Worm (Caenorhabditis elegans) whole organism, early embryonic: ENCODE results near the gene nhr-117.

ENCODE experiments used
- B0310.2 ChIP-seq: sonication (generic microtip); optimal IDR thresholded peaks from 2 replicates; lab custom pipeline; 2016; ENCODE audit warnings: mild to moderate bottlenecking, missing genetic modification characterization, missing compliant biosample characterization
- F13C5.2 ChIP-seq: sonication (generic microtip); optimal IDR thresholded peaks from 2 replicates; lab custom pipeline; 2017; ENCODE audit warnings: mild to moderate bottlenecking, missing genetic modification characterization, inconsistent platforms, missing compliant biosample characterization
- aly-1 ChIP-seq: sonication (generic microtip); optimal IDR thresholded peaks from 2 replicates; lab custom pipeline; 2016; ENCODE audit warnings: missing genetic modification characterization, missing compliant biosample characterization
- ama-1 ChIP-seq: fragments of 150-350 bp; optimal IDR thresholded peaks from 2 replicates; lab custom pipeline; 2014
- ceh-13 ChIP-seq: fragments of 200-800 bp; sonication (Bioruptor generic); optimal IDR thresholded peaks from 2 replicates; lab custom pipeline; 2018; ENCODE audit warnings: mild to moderate bottlenecking, missing genetic modification characterization, missing compliant biosample characterization
- ceh-36 ChIP-seq: sonication (generic microtip); optimal IDR thresholded peaks from 2 replicates; lab custom pipeline; 2016; ENCODE audit warnings: missing genetic modification characterization, inconsistent platforms, missing compliant biosample characterization
- ets-7 ChIP-seq: sonication (generic microtip); optimal IDR thresholded peaks from 2 replicates; lab custom pipeline; 2016; ENCODE audit warnings: missing genotype, missing genetic modification characterization, missing compliant biosample characterization
- flt-1 ChIP-seq: fragments of 200-800 bp; sonication (Bioruptor generic); IDR thresholded peaks from 2 replicates; pipeline ENCODE4 v1.3.6; 2022; ENCODE audit warnings: missing genetic modification characterization, missing compliant biosample characterization
- hmbx-1 ChIP-seq: sonication (generic microtip); optimal IDR thresholded peaks from 2 replicates; lab custom pipeline; 2016; ENCODE audit warnings: mild to moderate bottlenecking, missing genetic modification characterization, missing compliant biosample characterization
- hmg-4 ChIP-seq: fragments of 200-800 bp; sonication (Bioruptor generic); optimal IDR thresholded peaks from 2 replicates; lab custom pipeline; 2018; ENCODE audit warnings: mild to moderate bottlenecking, missing genetic modification characterization, missing compliant biosample characterization
- hnd-1 ChIP-seq: sonication (generic microtip); optimal IDR thresholded peaks from 2 replicates; lab custom pipeline; 2016; ENCODE audit warnings: missing genetic modification characterization, missing compliant biosample characterization
- pes-1 ChIP-seq: fragments of 200-800 bp; sonication (Bioruptor generic); IDR thresholded peaks from 2 replicates; pipeline ENCODE4 v1.3.6; 2022; ENCODE audit warnings: missing genetic modification reagents, missing genetic modification characterization, missing compliant biosample characterization
- scrt-1 ChIP-seq: fragments of 200-800 bp; sonication (Bioruptor generic); IDR thresholded peaks from 2 replicates; pipeline ENCODE4 v1.3.6; 2022; ENCODE audit warnings: missing genetic modification characterization, missing compliant biosample characterization
- sea-1 ChIP-seq: fragments of 200-800 bp; sonication (Bioruptor generic); conservative IDR thresholded peaks from 2 replicates; pipeline ENCODE4 v1.3.6; 2022; ENCODE audit warnings: missing genetic modification characterization, missing compliant biosample characterization
- tbx-11 ChIP-seq: fragments of 200-800 bp; sonication (Bioruptor generic); IDR thresholded peaks from 2 replicates; pipeline ENCODE4 v1.3.6; 2022; ENCODE audit warnings: missing genetic modification characterization, missing compliant biosample characterization
- tbx-37 ChIP-seq: fragments of 200-800 bp; sonication (Bioruptor generic); conservative IDR thresholded peaks from 2 replicates; pipeline ENCODE4 v1.3.6; 2022; ENCODE audit warnings: missing genetic modification reagents, missing genetic modification characterization, missing compliant biosample characterization
- tra-4 ChIP-seq: sonication (generic microtip); optimal IDR thresholded peaks from 2 replicates; lab custom pipeline; 2017; ENCODE audit warnings: missing genetic modification characterization, missing compliant biosample characterization

Gene nhr-117

DNA sequence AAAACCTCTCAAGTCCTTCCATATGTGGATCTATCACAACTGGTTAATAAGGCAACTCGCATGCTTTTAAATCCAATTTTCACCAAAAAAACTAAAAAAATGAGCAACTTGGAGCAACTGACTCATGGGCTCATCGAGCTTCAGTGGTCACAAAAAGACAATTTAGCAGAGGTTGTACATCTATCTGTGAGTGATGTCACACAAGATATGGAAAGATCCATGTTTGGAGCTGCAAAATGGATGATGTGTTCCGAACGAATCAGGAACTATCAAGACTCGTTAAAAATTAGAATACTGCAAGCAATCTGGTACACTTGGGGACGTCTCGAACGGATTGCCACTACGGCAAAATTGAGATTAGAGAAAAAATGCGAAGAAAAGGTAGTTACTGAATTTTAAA, 9.8 kb downstream of the nhr-117 start:
- TF ChIP-seq hnd-1 = no peak
- no peak for TF ChIP-seq ceh-13 (GFP tag; lab: Kevin White, UChicago)

- no peak for TF ChIP-seq flt-1 (GFP tag; lab: Robert Waterston, UW)
- no peak for TF ChIP-seq tbx-11 (GFP tag; lab: Robert Waterston, UW)
- TF ChIP-seq hmg-4 (GFP tag; lab: Kevin White, UChicago) = no peak
Measured at ce11 chrV:1610097-1610496, 11.2 kb downstream of the nhr-117 start, which contains the start of gene nhr-177. TSS of gene nhr-177 (plus strand) at chrV:1610263.

ce11 chrV:1607790-1608189, 13.5 kb downstream of the nhr-117 start, which contains the start of gene nhr-178:
TSS of gene nhr-178 (minus strand) at chrV:1607953.
- TF ChIP-seq tra-4 (tag; lab: Kevin White, UChicago) (no peak), pes-1 (no peak)

ce11 chrV:1600561-1601088, 20.7 kb downstream of the nhr-117 start, which contains the start of gene F16B4.2:
TSS of gene F16B4.2 (plus strand) at chrV:1601038.
- TF ChIP-seq hnd-1 (no peak), tra-4 (tag; lab: Kevin White, UChicago) (no peak), ceh-36 (tag; lab: Kevin White, UChicago) (no peak), flt-1 (GFP tag; lab: Robert Waterston, UW) (no peak), pes-1 (no peak), ama-1 (lab: Kevin White, UChicago) (no peak), ets-7 (no peak), F13C5.2 (tag; lab: Kevin White, UChicago) (no peak), tbx-11 (GFP tag; lab: Robert Waterston, UW) (no peak), scrt-1 (GFP tag; lab: Robert Waterston, UW) (no peak), hmg-4 (GFP tag; lab: Kevin White, UChicago) (no peak), tbx-37 (no peak), B0310.2 (no peak), sea-1 (GFP tag; lab: Robert Waterston, UW) (no peak), aly-1 (tag; lab: Kevin White, UChicago) (no peak), ceh-13 (GFP tag; lab: Kevin White, UChicago) (no peak), hmbx-1 (tag; lab: Kevin White, UChicago) (no peak)

ce11 chrV:1599088-1599487, 22.2 kb downstream of the nhr-117 start:
- TF ChIP-seq pes-1 = peak; percentile 66
- TF ChIP-seq sea-1 (GFP tag; lab: Robert Waterston, UW) = peak; percentile 63; the same call in 1 of the 2 replicates

- TF ChIP-seq scrt-1 (GFP tag; lab: Robert Waterston, UW) (no peak), hmg-4 (GFP tag; lab: Kevin White, UChicago) (no peak), ama-1 (lab: Kevin White, UChicago) (no peak), B0310.2 (no peak), ets-7 (no peak), flt-1 (GFP tag; lab: Robert Waterston, UW) (no peak), hmbx-1 (tag; lab: Kevin White, UChicago) (no peak), tbx-37 (no peak), tbx-11 (GFP tag; lab: Robert Waterston, UW) (no peak), tra-4 (tag; lab: Kevin White, UChicago) (no peak), hnd-1 (no peak), pes-1 (no peak), ceh-13 (GFP tag; lab: Kevin White, UChicago) (no peak), aly-1 (tag; lab: Kevin White, UChicago) (no peak), ceh-36 (tag; lab: Kevin White, UChicago) (no peak), sea-1 (GFP tag; lab: Robert Waterston, UW) (no peak), F13C5.2 (tag; lab: Kevin White, UChicago) (no peak)
Measured at ce11 chrV:1594554-1595092, 26.7 kb downstream of the nhr-117 start.

ce11 chrV:1593799-1594420, 27.4 kb downstream of the nhr-117 start, which contains the start of gene F16B4.4:
TSS of gene F16B4.4 (plus strand) at chrV:1594019.
- TF ChIP-seq ama-1 (lab: Kevin White, UChicago) (no peak), ets-7 (no peak), pes-1 (no peak), F13C5.2 (tag; lab: Kevin White, UChicago) (no peak), hmbx-1 (tag; lab: Kevin White, UChicago) (no peak), hnd-1 (no peak), hmg-4 (GFP tag; lab: Kevin White, UChicago) (no peak), sea-1 (GFP tag; lab: Robert Waterston, UW) (no peak), tra-4 (tag; lab: Kevin White, UChicago) (no peak), tbx-37 (no peak), aly-1 (tag; lab: Kevin White, UChicago) (no peak), scrt-1 (GFP tag; lab: Robert Waterston, UW) (no peak), flt-1 (GFP tag; lab: Robert Waterston, UW) (no peak), tbx-11 (GFP tag; lab: Robert Waterston, UW) (no peak), B0310.2 (no peak), ceh-13 (GFP tag; lab: Kevin White, UChicago) (no peak)

DNA sequence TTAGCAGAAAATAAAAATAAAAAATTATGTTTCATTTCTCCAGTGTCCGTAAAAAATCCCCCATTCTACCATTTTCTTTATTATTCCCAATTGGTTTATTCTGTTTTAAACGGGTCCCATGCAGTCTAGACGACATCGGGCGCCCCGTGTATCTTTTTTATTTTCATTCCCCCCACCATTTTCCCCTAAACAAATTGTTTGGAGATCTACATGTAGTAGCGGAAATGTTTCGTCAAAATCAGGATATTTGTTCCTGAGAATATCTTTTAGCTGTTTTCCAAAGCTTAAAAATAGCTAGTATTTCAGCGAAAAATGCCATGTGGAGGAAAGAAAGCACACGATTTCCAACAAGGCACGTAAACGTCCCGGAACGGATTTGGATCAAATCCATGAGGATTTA, 33.2 kb downstream of the nhr-117 start, which contains the start of gene F16B4.5:
TSS of gene F16B4.5 (plus strand) at position 301 of the 400 bp plus-strand sequence.
- TF ChIP-seq sea-1 (GFP tag; lab: Robert Waterston, UW) (no peak), aly-1 (tag; lab: Kevin White, UChicago) (no peak), F13C5.2 (tag; lab: Kevin White, UChicago) (no peak), tbx-37 (no peak), pes-1 (no peak), tra-4 (tag; lab: Kevin White, UChicago) (no peak), hmbx-1 (tag; lab: Kevin White, UChicago) (no peak), B0310.2 (no peak), flt-1 (GFP tag; lab: Robert Waterston, UW) (no peak), ceh-36 (tag; lab: Kevin White, UChicago) (no peak), hmg-4 (GFP tag; lab: Kevin White, UChicago) (no peak), ceh-13 (GFP tag; lab: Kevin White, UChicago) (no peak), hnd-1 (no peak), scrt-1 (GFP tag; lab: Robert Waterston, UW) (no peak)
